Worm (Caenorhabditis elegans) whole organism, young adult: ENCODE measurements around the gene twk-10.

Experiments
- B0019.2 ChIP-seq: fragments of 200-800 bp; sonication (Bioruptor generic); conservative IDR thresholded peaks from 2 replicates; pipeline ENCODE4 v1.3.6; 2022; ENCODE audit warnings: missing genetic modification reagents, missing genetic modification characterization, missing compliant biosample characterization
- B0035.1 ChIP-seq: sonication (generic microtip); optimal IDR thresholded peaks from 2 replicates; lab custom pipeline; 2016; ENCODE audit warnings: missing genetic modification characterization, mild to moderate bottlenecking, missing compliant biosample characterization, missing genotype, missing genetic modification reagents
- C06A6.2 ChIP-seq: fragments of 200-800 bp; sonication (Bioruptor generic); conservative IDR thresholded peaks from 2 replicates; pipeline ENCODE4 v1.3.6; 2022; ENCODE audit warnings: missing genetic modification characterization, missing compliant biosample characterization
- C17E4.6 ChIP-seq: fragments of 200-800 bp; sonication (Bioruptor generic); IDR thresholded peaks from 2 replicates; pipeline ENCODE4 v1.3.6; 2022; ENCODE audit warnings: missing genetic modification reagents, missing genetic modification characterization, missing compliant biosample characterization
- F10E7.11 ChIP-seq: sonication (generic microtip); optimal IDR thresholded peaks from 2 replicates; lab custom pipeline; 2017; ENCODE audit warnings: mild to moderate bottlenecking, missing genetic modification characterization, moderate library complexity, missing compliant biosample characterization
- F22D6.2 ChIP-seq: sonication (generic microtip); optimal IDR thresholded peaks from 2 replicates; lab custom pipeline; 2016; ENCODE audit warnings: mild to moderate bottlenecking, missing genetic modification characterization, missing compliant biosample characterization
- F57A8.1 ChIP-seq: fragments of 200-800 bp; sonication (Bioruptor generic); optimal IDR thresholded peaks from 2 replicates; lab custom pipeline; 2018; ENCODE audit warnings: mild to moderate bottlenecking, missing genetic modification characterization, moderate library complexity, missing compliant biosample characterization
- T07F8.4 ChIP-seq: sonication (generic microtip); optimal IDR thresholded peaks from 2 replicates; lab custom pipeline; 2016; ENCODE audit warnings: mild to moderate bottlenecking, missing genetic modification characterization, moderate library complexity, missing compliant biosample characterization
- T26A5.8 ChIP-seq: sonication (generic microtip); optimal IDR thresholded peaks from 2 replicates; lab custom pipeline; 2016; ENCODE audit warnings: missing genetic modification characterization, missing compliant biosample characterization
- Y53F4B.3 ChIP-seq: fragments of 200-800 bp; sonication (Bioruptor generic); IDR thresholded peaks from 2 replicates; pipeline ENCODE4 v1.3.6; 2022; ENCODE audit warnings: missing genetic modification reagents, missing genetic modification characterization, missing compliant biosample characterization
- Y53G8AR.9 ChIP-seq: fragments of 200-800 bp; sonication (Bioruptor generic); conservative IDR thresholded peaks from 2 replicates; pipeline ENCODE4 v1.3.6; 2022; ENCODE audit warnings: missing genetic modification reagents, missing genetic modification characterization, missing compliant biosample characterization
- Y79H2A.3 ChIP-seq: fragments of 200-800 bp; sonication (Bioruptor generic); conservative IDR thresholded peaks from 2 replicates; pipeline ENCODE4 v1.3.6; 2022; ENCODE audit warnings: missing genetic modification reagents, missing genetic modification characterization, missing compliant biosample characterization
- ZK185.1 ChIP-seq: sonication (generic microtip); optimal IDR thresholded peaks from 2 replicates; lab custom pipeline; 2016; ENCODE audit warnings: mild to moderate bottlenecking, missing genetic modification characterization, missing compliant biosample characterization; ENCODE audit not compliant: poor library complexity, severe bottlenecking
- ama-1 ChIP-seq, 3 experiments: fragments of 150-350 bp in 1 of 3; sonication (generic microtip) in 2 of 3; optimal IDR thresholded peaks; 2 replicates each; lab custom pipeline; 2014 to 2018; ENCODE audit warnings: missing biosample characterization in 2 of 3, missing genetic modification characterization in 2 of 3, missing genetic modification reagents in 2 of 3
- aptf-2 ChIP-seq: fragments of 200-800 bp; sonication (Bioruptor generic); conservative IDR thresholded peaks from 2 replicates; pipeline ENCODE4 v1.3.6; 2022; ENCODE audit warnings: missing genetic modification reagents, missing genetic modification characterization, missing compliant biosample characterization
- aptf-3 ChIP-seq: fragments of 200-800 bp; sonication (Bioruptor generic); IDR thresholded peaks from 2 replicates; pipeline ENCODE4 v1.3.6; 2022; ENCODE audit warnings: missing genetic modification characterization, missing compliant biosample characterization
- atf-7 ChIP-seq: sonication (generic microtip); optimal IDR thresholded peaks from 2 replicates; lab custom pipeline; 2017; ENCODE audit warnings: mild to moderate bottlenecking, missing genetic modification characterization, missing compliant biosample characterization
- athp-1 ChIP-seq: sonication (generic microtip); optimal IDR thresholded peaks from 2 replicates; lab custom pipeline; 2017; ENCODE audit warnings: mild to moderate bottlenecking, missing genetic modification characterization, missing compliant biosample characterization
- attf-6 ChIP-seq: fragments of 200-800 bp; sonication (Bioruptor generic); IDR thresholded peaks from 2 replicates; pipeline ENCODE4 v1.3.6; 2022; ENCODE audit warnings: missing genetic modification reagents, missing genetic modification characterization, missing compliant biosample characterization
- bed-1 ChIP-seq: fragments of 200-800 bp; sonication (Bioruptor generic); IDR thresholded peaks from 2 replicates; pipeline ENCODE4 v1.3.6; 2022; ENCODE audit warnings: missing genetic modification reagents, missing genetic modification characterization, missing compliant biosample characterization
- ceh-27 ChIP-seq: fragments of 200-800 bp; sonication (Bioruptor generic); optimal IDR thresholded peaks from 2 replicates; lab custom pipeline; 2018; ENCODE audit warnings: mild to moderate bottlenecking, missing genetic modification characterization, moderate library complexity, missing compliant biosample characterization
- ceh-91 ChIP-seq: fragments of 200-800 bp; sonication (Bioruptor generic); IDR thresholded peaks from 2 replicates; pipeline ENCODE4 v1.3.6; 2022; ENCODE audit warnings: missing genetic modification reagents, missing genetic modification characterization, missing compliant biosample characterization
- chd-7 ChIP-seq: sonication (generic microtip); optimal IDR thresholded peaks from 2 replicates; lab custom pipeline; 2016; ENCODE audit warnings: mild to moderate bottlenecking, missing genetic modification characterization, moderate library complexity, missing compliant biosample characterization
- die-1 ChIP-seq: sonication (generic microtip); optimal IDR thresholded peaks from 2 replicates; lab custom pipeline; 2016; ENCODE audit warnings: missing genotype, mild to moderate bottlenecking, missing genetic modification characterization, missing compliant biosample characterization
- dpff-1 ChIP-seq: sonication (generic microtip); optimal IDR thresholded peaks from 2 replicates; lab custom pipeline; 2017; ENCODE audit warnings: mild to moderate bottlenecking, missing genetic modification characterization, missing compliant biosample characterization
- dpl-1 ChIP-seq: fragments of 150-350 bp; optimal IDR thresholded peaks from 2 replicates; lab custom pipeline; 2014; ENCODE audit warnings: missing biosample characterization, missing genetic modification reagents, missing genetic modification characterization
- efl-1 ChIP-seq: fragments of 150-350 bp; optimal IDR thresholded peaks from 2 replicates; lab custom pipeline; 2014; ENCODE audit warnings: missing biosample characterization, missing genetic modification reagents, missing genetic modification characterization
- egl-44 ChIP-seq: fragments of 200-800 bp; sonication (Bioruptor generic); IDR thresholded peaks from 2 replicates; pipeline ENCODE4 v1.3.6; 2022; ENCODE audit warnings: missing genetic modification reagents, missing genetic modification characterization, missing compliant biosample characterization
- ekl-4 ChIP-seq: fragments of 200-800 bp; sonication (Bioruptor generic); IDR thresholded peaks from 2 replicates; pipeline ENCODE4 v1.3.6; 2022; ENCODE audit warnings: missing genetic modification reagents, missing genetic modification characterization, missing compliant biosample characterization
- ets-4 ChIP-seq: fragments of 200-800 bp; sonication (Bioruptor generic); optimal IDR thresholded peaks from 2 replicates; lab custom pipeline; 2018; ENCODE audit warnings: mild to moderate bottlenecking, missing genetic modification characterization, missing compliant biosample characterization
- fkh-3 ChIP-seq: sonication (generic microtip); optimal IDR thresholded peaks from 2 replicates; lab custom pipeline; 2016; ENCODE audit warnings: mild to moderate bottlenecking, missing genetic modification characterization, missing compliant biosample characterization
- him-1 ChIP-seq: sonication (generic microtip); optimal IDR thresholded peaks from 2 replicates; lab custom pipeline; 2016; ENCODE audit warnings: missing genotype, missing genetic modification reagents, missing genetic modification characterization, missing compliant biosample characterization
- hrde-1 ChIP-seq: sonication (generic microtip); optimal IDR thresholded peaks from 2 replicates; lab custom pipeline; 2016; ENCODE audit warnings: missing genetic modification characterization, mild to moderate bottlenecking, missing compliant biosample characterization, moderate library complexity, missing genotype, missing genetic modification reagents, borderline replicate concordance
- hsf-1 ChIP-seq: fragments of 200-800 bp; sonication (Bioruptor generic); IDR thresholded peaks from 2 replicates; pipeline ENCODE4 v1.3.6; 2022; ENCODE audit warnings: missing genetic modification reagents, missing genetic modification characterization, missing compliant biosample characterization
- let-526 ChIP-seq: fragments of 200-800 bp; sonication (Bioruptor generic); IDR thresholded peaks from 2 replicates; pipeline ENCODE4 v1.3.6; 2022; ENCODE audit warnings: missing genetic modification reagents, missing genetic modification characterization, missing compliant biosample characterization
- lin-54 ChIP-seq: fragments of 200-800 bp; sonication (Bioruptor generic); optimal IDR thresholded peaks from 2 replicates; lab custom pipeline; 2018; ENCODE audit warnings: mild to moderate bottlenecking, missing genetic modification characterization, missing compliant biosample characterization
- lir-1 ChIP-seq: fragments of 200-800 bp; sonication (Bioruptor generic); conservative IDR thresholded peaks from 2 replicates; pipeline ENCODE4 v1.3.6; 2022; ENCODE audit warnings: missing genetic modification reagents, missing genetic modification characterization, missing compliant biosample characterization
- madf-10 ChIP-seq: sonication (generic microtip); optimal IDR thresholded peaks from 2 replicates; lab custom pipeline; 2016; ENCODE audit warnings: mild to moderate bottlenecking, missing genetic modification characterization, missing compliant biosample characterization
- madf-3 ChIP-seq: fragments of 200-800 bp; sonication (Bioruptor generic); IDR thresholded peaks from 2 replicates; pipeline ENCODE4 v1.3.6; 2022; ENCODE audit warnings: missing genetic modification reagents, missing genetic modification characterization, missing compliant biosample characterization
- madf-8 ChIP-seq: fragments of 200-800 bp; sonication (Bioruptor generic); conservative IDR thresholded peaks from 2 replicates; pipeline ENCODE4 v1.3.6; 2022; ENCODE audit warnings: missing genetic modification reagents, missing genetic modification characterization, missing compliant biosample characterization
- mes-4 ChIP-seq: sonication (generic microtip); optimal IDR thresholded peaks from 2 replicates; lab custom pipeline; 2016; ENCODE audit warnings: missing genotype, missing genetic modification characterization, missing compliant biosample characterization
- pbrm-1 ChIP-seq: fragments of 200-800 bp; sonication (Bioruptor generic); IDR thresholded peaks from 2 replicates; pipeline ENCODE4 v1.3.6; 2022; ENCODE audit warnings: missing genetic modification reagents, missing genetic modification characterization, missing compliant biosample characterization
- rec-8 ChIP-seq, 2 experiments: sonication (generic microtip); optimal IDR thresholded peaks; 2 replicates each; lab custom pipeline; 2016; ENCODE audit warnings: mild to moderate bottlenecking in 2 of 2, missing genetic modification characterization in 2 of 2, missing genetic modification reagents in 2 of 2, missing genotype in 2 of 2, missing biosample characterization in 1 of 2, missing compliant biosample characterization in 1 of 2, moderate library complexity in 1 of 2
- repo-1 ChIP-seq: sonication (generic microtip); optimal IDR thresholded peaks from 2 replicates; lab custom pipeline; 2017; ENCODE audit warnings: mild to moderate bottlenecking, missing genetic modification characterization, missing compliant biosample characterization
- sea-2 ChIP-seq: fragments of 200-800 bp; sonication (Bioruptor generic); IDR thresholded peaks from 2 replicates; pipeline ENCODE4 v1.3.6; 2022; ENCODE audit warnings: missing genetic modification characterization, missing compliant biosample characterization
- snpc-1.1 ChIP-seq: sonication (generic microtip); optimal IDR thresholded peaks from 2 replicates; lab custom pipeline; 2017; ENCODE audit warnings: missing genetic modification characterization, mild to moderate bottlenecking, missing compliant biosample characterization, antibody characterized with exemption, moderate library complexity, missing genotype, missing genetic modification reagents; ENCODE audit not compliant: insufficient read depth
- tbx-9 ChIP-seq: sonication (generic microtip); optimal IDR thresholded peaks from 2 replicates; lab custom pipeline; 2016; ENCODE audit warnings: borderline replicate concordance, missing genetic modification characterization, inconsistent platforms, missing compliant biosample characterization
- xnd-1 ChIP-seq: sonication (generic microtip); optimal IDR thresholded peaks from 2 replicates; lab custom pipeline; 2016; ENCODE audit warnings: missing genotype, missing genetic modification reagents, missing genetic modification characterization, missing compliant biosample characterization

Gene twk-10

DNA sequence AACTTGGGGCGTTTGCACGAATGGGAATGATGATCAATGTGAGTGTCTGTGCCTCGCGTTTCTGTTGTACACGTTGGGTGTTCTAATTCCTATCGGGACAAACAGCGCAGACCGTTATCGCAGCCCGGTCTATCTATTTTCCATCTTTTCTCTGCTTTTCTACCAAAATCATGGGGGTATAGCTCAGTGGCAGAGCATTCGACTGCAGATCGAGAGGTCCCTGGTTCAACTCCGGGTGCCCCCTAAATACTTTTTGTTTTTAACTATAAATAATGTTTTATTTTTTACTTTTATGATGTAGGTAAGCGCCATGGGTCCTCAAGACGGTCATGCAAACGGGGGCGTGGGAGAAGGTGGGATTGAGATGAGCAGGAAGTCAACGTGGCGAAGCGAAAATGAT lies 7.4 kb downstream of the twk-10 start (continued):
- TF ChIP-seq F22D6.2 (tag; lab: Kevin White, UChicago) (no peak), fkh-3 (peak; percentile 70), madf-10 (peak; percentile 55), dpl-1 (GFP tag; lab: Kevin White, UChicago) (no peak), athp-1 (peak; percentile 74), chd-7 (tag; lab: Kevin White, UChicago) (peak; percentile 61), F10E7.11 (tag; lab: Kevin White, UChicago) (no peak), egl-44 (GFP tag; lab: Robert Waterston, UW) (peak; percentile 85), C06A6.2 (GFP tag; lab: Robert Waterston, UW) (no peak), B0019.2 (GFP tag; lab: Robert Waterston, UW) (peak; percentile 25; the same call in 1 of the 2 replicates), him-1 (tag; lab: Kevin White, UChicago) (peak; percentile 71), atf-7 (peak; percentile 9), C17E4.6 (GFP tag; lab: Robert Waterston, UW) (no peak), Y79H2A.3 (GFP tag; lab: Robert Waterston, UW) (no peak), Y53F4B.3 (no peak), snpc-1.1 (tag; lab: Kevin White, UChicago) (peak; percentile 31), T07F8.4 (peak; percentile 69), mes-4 (tag; lab: Kevin White, UChicago) (peak; percentile 39), die-1 (tag; lab: Kevin White, UChicago) (peak; percentile 89), bed-1 (GFP tag; lab: Robert Waterston, UW) (no peak), aptf-3 (GFP tag; lab: Robert Waterston, UW) (no peak; the same call in 1 of the 2 replicates), repo-1 (no peak), hrde-1 (tag; lab: Kevin White, UChicago) (peak; percentile 70), F57A8.1 (GFP tag; lab: Kevin White, UChicago) (peak; percentile 66), madf-3 (GFP tag; lab: Robert Waterston, UW) (no peak), dpff-1 (tag; lab: Kevin White, UChicago) (no peak), B0035.1 (tag; lab: Kevin White, UChicago) (peak; percentile 31), ets-4 (GFP tag; lab: Kevin White, UChicago) (peak; percentile 60), madf-8 (GFP tag; lab: Robert Waterston, UW) (peak; percentile 45), Y53G8AR.9 (GFP tag; lab: Robert Waterston, UW) (no peak), attf-6 (no peak), sea-2 (GFP tag; lab: Robert Waterston, UW) (no peak), ZK185.1 (tag; lab: Kevin White, UChicago) (peak; percentile 41), T26A5.8 (tag; lab: Kevin White, UChicago) (peak; percentile 45), rec-8 (tag; optimal IDR thresholded peaks at IDR 0.05; lab: Kevin White, UChicago) (peak; percentile 69 to 81), ceh-91 (GFP tag; lab: Robert Waterston, UW) (no peak), ekl-4 (GFP tag; lab: Robert Waterston, UW) (peak; percentile 64), xnd-1 (tag; lab: Kevin White, UChicago) (peak; percentile 1), ceh-27 (GFP tag; lab: Kevin White, UChicago) (no peak), ama-1 (optimal IDR thresholded peaks at IDR 0.05; lab: Kevin White, UChicago) (no peak), ama-1 (GFP tag; optimal IDR thresholded peaks at IDR 0.05; lab: Kevin White, UChicago) (peak; percentile 56 to 87), aptf-2 (GFP tag; lab: Robert Waterston, UW) (no peak), tbx-9 (tag; lab: Kevin White, UChicago) (no peak), efl-1 (GFP tag; lab: Kevin White, UChicago) (no peak), pbrm-1 (GFP tag; lab: Robert Waterston, UW) (no peak), let-526 (GFP tag; lab: Robert Waterston, UW) (no peak), hsf-1 (0 out of 2 replicates have a peak, but pooled peaks have one; percentile 24), lin-54 (no peak), lir-1 (no peak)
